Worm (Caenorhabditis elegans): ENCODE data around the gene K07E3.4.

DNA sequence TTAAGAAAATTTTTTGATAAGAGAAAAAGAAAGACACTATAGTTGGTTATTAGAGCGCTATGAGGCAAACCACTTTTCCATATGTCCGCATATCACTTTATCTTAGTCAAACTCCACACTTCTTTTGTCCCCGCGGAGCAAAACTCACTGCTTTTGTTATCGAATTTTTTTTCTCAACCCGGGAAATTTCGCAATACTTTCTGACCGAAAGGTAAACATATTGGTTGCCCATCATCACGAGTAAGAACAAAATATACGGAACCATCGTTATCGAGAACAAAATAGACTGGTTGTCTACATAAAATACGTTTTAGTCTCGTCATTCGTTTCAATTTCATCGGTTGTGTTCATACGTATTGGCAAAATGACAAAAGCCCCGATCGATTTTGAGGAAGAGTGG lies 14.5 kb downstream of the K07E3.4 start, which contains the start of gene C18A11.1:
- TF ChIP-seq tab-1 (GFP tag; IDR thresholded peaks at IDR 0.05) (no peak), ztf-29 (GFP tag; IDR thresholded peaks at IDR 0.05) (no peak), flt-1 (GFP tag; IDR thresholded peaks at IDR 0.05) (no peak), med-1 (GFP tag; optimal IDR thresholded peaks at IDR 0.05; ENCODE audit: insufficient read depth) (no peak), cog-1 (tag; optimal IDR thresholded peaks at IDR 0.05) (no peak)
